Fruit fly (Drosophila melanogaster) whole organism, embryonic: Measurements from ENCODE around the gene CG33679.

Experiments used
- Bteb2 ChIP-seq: fragments of 200-800 bp; sonication (Bioruptor generic); optimal IDR thresholded peaks from 2 replicates; lab custom pipeline; 2016; ENCODE audit warnings: missing biosample characterization, missing genetic modification characterization
- CG10147 ChIP-seq: fragments of 200-800 bp; sonication (Bioruptor generic); optimal IDR thresholded peaks from 2 replicates; lab custom pipeline; 2019; ENCODE audit warnings: missing biosample characterization, mild to moderate bottlenecking, missing genetic modification characterization, moderate library complexity
- CG12071 ChIP-seq: fragments of 200-800 bp; sonication (Bioruptor generic); optimal IDR thresholded peaks from 3 replicates; lab custom pipeline; 2018; ENCODE audit warnings: missing biosample characterization, mild to moderate bottlenecking, missing genetic modification characterization
- CG12104 ChIP-seq: fragments of 200-800 bp; sonication (Bioruptor generic); optimal IDR thresholded peaks from 3 replicates; lab custom pipeline; 2016; ENCODE audit warnings: missing biosample characterization, missing genetic modification characterization
- CG12155 ChIP-seq: fragments of 200-800 bp; sonication (Bioruptor generic); optimal IDR thresholded peaks from 3 replicates; lab custom pipeline; 2016; ENCODE audit warnings: missing biosample characterization, missing genetic modification characterization
- CG13775 ChIP-seq: fragments of 200-800 bp; sonication (Bioruptor generic); optimal IDR thresholded peaks from 3 replicates; lab custom pipeline; 2017; ENCODE audit warnings: missing biosample characterization, mild to moderate bottlenecking, missing genetic modification characterization
- CG18011 ChIP-seq: fragments of 200-800 bp; sonication (Bioruptor generic); optimal IDR thresholded peaks from 2 replicates; lab custom pipeline; 2017; ENCODE audit warnings: missing biosample characterization, missing genetic modification characterization, mild to moderate bottlenecking, moderate library complexity, missing genotype
- CG18262 ChIP-seq: fragments of 200-800 bp; optimal IDR thresholded peaks from 3 replicates; lab custom pipeline; 2019; ENCODE audit warnings: missing biosample characterization, mild to moderate bottlenecking, missing genetic modification characterization, moderate library complexity
- CG32772 ChIP-seq: fragments of 200-800 bp; sonication (Bioruptor generic); IDR thresholded peaks from 2 replicates; pipeline ENCODE4 v1.3.6; 2022; ENCODE audit warnings: missing biosample characterization, missing genetic modification characterization
- CG33557 ChIP-seq: fragments of 200-800 bp; sonication (Bioruptor generic); optimal IDR thresholded peaks from 2 replicates; lab custom pipeline; 2019; ENCODE audit warnings: missing biosample characterization, mild to moderate bottlenecking, missing genetic modification characterization, moderate library complexity
- CG34224 ChIP-seq: fragments of 200-800 bp; sonication (Bioruptor generic); IDR thresholded peaks from 3 replicates; pipeline ENCODE4 v1.3.6; 2022; ENCODE audit warnings: missing biosample characterization, missing genetic modification characterization; ENCODE audit not compliant: partially characterized antibody
- CG4328 ChIP-seq: fragments of 200-800 bp; sonication (Bioruptor generic); optimal IDR thresholded peaks from 3 replicates; lab custom pipeline; 2017; ENCODE audit warnings: missing biosample characterization, missing genetic modification reagents, missing genetic modification characterization
- CG5953 ChIP-seq: fragments of 200-800 bp; sonication (Bioruptor generic); IDR thresholded peaks from 2 replicates; pipeline ENCODE4 v1.3.6; 2022; ENCODE audit warnings: missing biosample characterization, missing genetic modification characterization
- CG6175 ChIP-seq: fragments of 200-800 bp; sonication (Bioruptor generic); IDR thresholded peaks from 3 replicates; pipeline ENCODE4 v1.3.6; 2022; ENCODE audit warnings: missing biosample characterization, missing genetic modification characterization
- CG6254 ChIP-seq: fragments of 200-800 bp; sonication (Bioruptor generic); optimal IDR thresholded peaks from 3 replicates; lab custom pipeline; 2017; ENCODE audit warnings: mild to moderate bottlenecking, missing biosample characterization, missing genetic modification reagents, missing genetic modification characterization
- CG6272 ChIP-seq: fragments of 200-800 bp; sonication (Bioruptor generic); IDR thresholded peaks from 2 replicates; pipeline ENCODE4 v1.3.6; 2022; ENCODE audit warnings: missing biosample characterization, missing genetic modification characterization
- CG7271 ChIP-seq: fragments of 200-800 bp; sonication (Bioruptor generic); optimal IDR thresholded peaks from 2 replicates; lab custom pipeline; 2018; ENCODE audit warnings: missing biosample characterization, mild to moderate bottlenecking, missing genetic modification characterization, moderate library complexity
- CG7556 ChIP-seq: fragments of 200-800 bp; sonication (Bioruptor generic); optimal IDR thresholded peaks from 2 replicates; lab custom pipeline; 2017; ENCODE audit warnings: missing biosample characterization, mild to moderate bottlenecking, missing genetic modification characterization
- CG9876 ChIP-seq: fragments of 200-800 bp; sonication (Bioruptor generic); optimal IDR thresholded peaks from 2 replicates; lab custom pipeline; 2016; ENCODE audit warnings: missing biosample characterization, missing genetic modification characterization
- D19B ChIP-seq: fragments of 200-800 bp; sonication (Bioruptor generic); optimal IDR thresholded peaks from 2 replicates; lab custom pipeline; 2017; ENCODE audit warnings: missing biosample characterization, mild to moderate bottlenecking, missing genetic modification characterization
- Doc2 ChIP-seq: fragments of 200-800 bp; sonication (Bioruptor generic); IDR thresholded peaks from 2 replicates; pipeline ENCODE4 v1.3.6; 2022; ENCODE audit warnings: missing biosample characterization, missing genetic modification characterization
- H15 ChIP-seq: fragments of 200-800 bp; sonication (Bioruptor generic); IDR thresholded peaks from 3 replicates; pipeline ENCODE4 v1.3.6; 2022; ENCODE audit warnings: missing biosample characterization, missing genetic modification characterization
- TFAM ChIP-seq: fragments of 200-800 bp; sonication (Bioruptor generic); optimal IDR thresholded peaks from 2 replicates; lab custom pipeline; 2017; ENCODE audit warnings: missing biosample characterization, missing genetic modification characterization, inconsistent platforms
- Taf1 ChIP-seq: fragments of 200-800 bp; sonication (Bioruptor generic); IDR thresholded peaks from 2 replicates; pipeline ENCODE4 v1.3.6; 2022; ENCODE audit warnings: missing biosample characterization, missing genetic modification characterization
- Trl ChIP-seq, 3 experiments: fragments of >200 bp in 2 of 3; fragments of 200-800 bp in 1 of 3; sonication (Bioruptor generic) in 1 of 3; optimal IDR thresholded peaks; 2 replicates in 1 of 3; 3 replicates in 2 of 3; lab custom pipeline; 2016 to 2017; ENCODE audit warnings: missing biosample characterization in 1 of 3, missing genetic modification characterization in 1 of 3
- Vsx1 ChIP-seq: fragments of 200-800 bp; sonication (Bioruptor generic); optimal IDR thresholded peaks from 2 replicates; lab custom pipeline; 2017; ENCODE audit warnings: missing biosample characterization, mild to moderate bottlenecking, missing genetic modification characterization, missing genetic modification reagents
- amos ChIP-seq: fragments of 200-800 bp; sonication (Bioruptor generic); IDR thresholded peaks from 2 replicates; pipeline ENCODE4 v1.3.6; 2022; ENCODE audit warnings: missing biosample characterization, missing genetic modification characterization; ENCODE audit not compliant: partially characterized antibody
- ase ChIP-seq: fragments of 200-800 bp; sonication (Bioruptor generic); IDR thresholded peaks from 3 replicates; pipeline ENCODE4 v1.3.6; 2022; ENCODE audit warnings: missing biosample characterization, missing genetic modification characterization
- az2 ChIP-seq: fragments of 200-800 bp; sonication (Bioruptor generic); optimal IDR thresholded peaks from 3 replicates; lab custom pipeline; 2016; ENCODE audit warnings: missing biosample characterization, missing genetic modification characterization
- bcd ChIP-seq: fragments of 200-800 bp; sonication (Bioruptor generic); optimal IDR thresholded peaks from 2 replicates; lab custom pipeline; 2017; ENCODE audit warnings: missing biosample characterization, mild to moderate bottlenecking, missing genetic modification characterization
- br ChIP-seq: fragments of >200 bp; optimal IDR thresholded peaks from 2 replicates; lab custom pipeline; 2017
- cas ChIP-seq: fragments of 200-800 bp; sonication (Bioruptor generic); IDR thresholded peaks from 2 replicates; pipeline ENCODE4 v1.3.6; 2022; ENCODE audit warnings: missing biosample characterization, missing genetic modification characterization
- ci ChIP-seq: fragments of 200-800 bp; sonication (Bioruptor generic); IDR thresholded peaks from 3 replicates; pipeline ENCODE4 v1.3.6; 2022; ENCODE audit warnings: missing biosample characterization, missing genetic modification characterization
- dati ChIP-seq: fragments of 200-800 bp; sonication (Bioruptor generic); IDR thresholded peaks from 2 replicates; pipeline ENCODE4 v1.3.6; 2022; ENCODE audit warnings: missing biosample characterization, missing genetic modification characterization
- disco-r ChIP-seq: fragments of 200-800 bp; sonication (Bioruptor generic); optimal IDR thresholded peaks from 2 replicates; lab custom pipeline; 2016; ENCODE audit warnings: missing biosample characterization, missing genetic modification characterization
- dpn ChIP-seq, 2 experiments: fragments of 200-800 bp; sonication (Bioruptor generic); optimal IDR thresholded peaks; 3 replicates each; lab custom pipeline; 2016; ENCODE audit warnings: missing biosample characterization in 2 of 2, missing genetic modification characterization in 2 of 2
- fd3F ChIP-seq: fragments of 200-800 bp; sonication (Bioruptor generic); optimal IDR thresholded peaks from 2 replicates; lab custom pipeline; 2018; ENCODE audit warnings: missing biosample characterization, mild to moderate bottlenecking, missing genetic modification characterization, moderate library complexity
- gem ChIP-seq: fragments of 200-800 bp; sonication (Bioruptor generic); optimal IDR thresholded peaks from 2 replicates; lab custom pipeline; 2019; ENCODE audit warnings: missing biosample characterization, mild to moderate bottlenecking, missing genetic modification characterization, moderate library complexity
- grau ChIP-seq: fragments of 200-800 bp; optimal IDR thresholded peaks from 3 replicates; lab custom pipeline; 2019; ENCODE audit warnings: missing biosample characterization, mild to moderate bottlenecking, missing genetic modification characterization, moderate library complexity
- klu ChIP-seq: fragments of 200-800 bp; sonication (Bioruptor generic); IDR thresholded peaks from 2 replicates; pipeline ENCODE4 v1.3.6; 2022; ENCODE audit warnings: missing biosample characterization, missing genetic modification characterization
- lab ChIP-seq: fragments of 200-800 bp; sonication (Bioruptor generic); optimal IDR thresholded peaks from 3 replicates; lab custom pipeline; 2017; ENCODE audit warnings: missing biosample characterization, missing genetic modification characterization, mild to moderate bottlenecking, moderate library complexity, missing genetic modification reagents
- ranshi ChIP-seq: fragments of 200-800 bp; sonication (Bioruptor generic); IDR thresholded peaks from 2 replicates; pipeline ENCODE4 v1.3.6; 2022; ENCODE audit warnings: missing biosample characterization, missing genetic modification characterization
- rib ChIP-seq: fragments of 200-800 bp; sonication (Bioruptor generic); IDR thresholded peaks from 2 replicates; pipeline ENCODE4 v1.3.6; 2022; ENCODE audit warnings: missing biosample characterization, missing genetic modification characterization
- ro ChIP-seq: fragments of 200-800 bp; sonication (Bioruptor generic); IDR thresholded peaks from 2 replicates; pipeline ENCODE4 v1.3.6; 2022; ENCODE audit warnings: missing biosample characterization, missing genetic modification characterization
- scrt ChIP-seq: fragments of 200-800 bp; sonication (Bioruptor generic); optimal IDR thresholded peaks from 2 replicates; lab custom pipeline; 2018; ENCODE audit warnings: missing biosample characterization, mild to moderate bottlenecking, missing genetic modification characterization, moderate library complexity
- sens ChIP-seq: fragments of 200-800 bp; sonication (Bioruptor generic); peaks from one replicate; lab custom pipeline; 2016; ENCODE audit warnings: missing biosample characterization, missing genetic modification characterization
- stwl ChIP-seq: fragments of 200-800 bp; sonication (Bioruptor generic); optimal IDR thresholded peaks from 3 replicates; lab custom pipeline; 2018; ENCODE audit warnings: missing biosample characterization, mild to moderate bottlenecking, missing genetic modification characterization, moderate library complexity
- trem ChIP-seq: fragments of 200-800 bp; optimal IDR thresholded peaks from 3 replicates; lab custom pipeline; 2019; ENCODE audit warnings: missing biosample characterization, mild to moderate bottlenecking, missing genetic modification characterization, moderate library complexity
- vnd ChIP-seq: fragments of 200-800 bp; sonication (Bioruptor generic); IDR thresholded peaks from 3 replicates; pipeline ENCODE4 v1.3.6; 2022; ENCODE audit warnings: missing biosample characterization, missing genetic modification characterization; ENCODE audit not compliant: partially characterized antibody

Gene CG33679

DNA sequence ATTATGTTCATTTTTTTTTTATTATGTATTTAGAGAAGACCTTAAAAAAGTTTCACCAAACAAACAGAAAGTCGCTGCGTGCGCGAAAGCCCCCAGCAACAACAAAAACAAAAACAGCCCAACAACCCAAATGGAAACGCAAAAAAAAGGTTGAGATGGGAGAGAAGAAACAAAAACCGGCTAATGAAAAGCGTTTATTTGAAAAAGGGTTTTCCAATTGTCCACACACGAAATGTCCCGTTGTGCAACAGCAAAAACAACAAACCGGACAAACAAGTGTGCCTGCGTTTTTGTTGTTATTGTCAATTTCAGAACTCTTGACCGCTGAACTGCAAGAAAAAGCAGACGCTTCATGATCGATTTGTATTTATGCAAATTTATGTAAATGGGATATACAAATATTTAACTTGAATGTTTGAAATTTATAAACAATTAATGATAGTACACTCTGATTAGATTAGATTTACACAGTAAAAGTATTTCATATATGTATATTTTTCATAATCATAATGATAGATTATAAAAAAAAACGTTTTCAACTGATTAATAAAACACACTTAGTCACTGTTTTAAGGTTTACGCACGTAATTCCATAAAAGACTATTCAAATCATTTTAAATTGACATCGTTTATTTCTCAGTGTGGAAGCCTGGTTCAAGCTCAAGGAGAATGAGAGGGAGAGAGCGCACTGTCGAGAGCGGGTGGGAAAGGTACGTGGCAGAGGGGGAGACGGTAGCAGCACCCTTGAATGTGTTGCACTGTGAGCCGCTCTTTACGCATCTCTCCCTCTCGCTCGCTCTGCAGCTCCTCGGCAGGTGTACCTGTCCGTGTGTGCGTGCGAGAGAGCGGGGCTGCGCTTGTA, 1.5 kb upstream of the CG33679 start (continued):
- TF ChIP-seq D19B (GFP tag; lab: Kevin White, UChicago): peak; percentile 18
- TF ChIP-seq fd3F (GFP tag; lab: Kevin White, UChicago): peak; percentile 31
- peak; percentile 88 for TF ChIP-seq gem (tag; lab: Kevin White, UChicago)
- TF ChIP-seq cas (GFP tag; lab: Robert Waterston, UW): no peak
- peak; percentile 44 for TF ChIP-seq CG7271 (tag; lab: Kevin White, UChicago)
- TF ChIP-seq dati (GFP tag; lab: Robert Waterston, UW): no peak
- peak; percentile 31 for TF ChIP-seq scrt (GFP tag; lab: Kevin White, UChicago)
- no peak for TF ChIP-seq Doc2
- peak; percentile 94 for TF ChIP-seq sens
- TF ChIP-seq disco-r (GFP tag; lab: Kevin White, UChicago): no peak
- peak; percentile 63 for TF ChIP-seq CG32772 (GFP tag; lab: Robert Waterston, UW)
- no peak for TF ChIP-seq CG9876 (GFP tag; lab: Kevin White, UChicago)
- TF ChIP-seq ci (GFP tag; lab: Robert Waterston, UW): peak; percentile 83
- 0 out of 3 replicates have a peak, but pooled peaks have one; percentile 21 for TF ChIP-seq CG6175
- peak; percentile 64 for TF ChIP-seq CG33557 (GFP tag; lab: Kevin White, UChicago)
- no peak for TF ChIP-seq Taf1
- no peak for TF ChIP-seq vnd
- TF ChIP-seq CG12071 (GFP tag; lab: Kevin White, UChicago): peak; percentile 11
- peak; percentile 40 for TF ChIP-seq CG5953 (GFP tag; lab: Robert Waterston, UW)
- TF ChIP-seq CG4328: peak; percentile 55
- peak; percentile 79 for TF ChIP-seq bcd (GFP tag; lab: Kevin White, UChicago)
- peak; percentile 89 for TF ChIP-seq CG7556 (GFP tag; lab: Kevin White, UChicago)
- peak; percentile 75 for TF ChIP-seq CG13775 (GFP tag; lab: Kevin White, UChicago)
- peak; percentile 52 for TF ChIP-seq CG10147 (GFP tag; lab: Kevin White, UChicago)
- peak; percentile 11 for TF ChIP-seq TFAM (GFP tag; lab: Kevin White, UChicago)
- TF ChIP-seq Trl (optimal IDR thresholded peaks at IDR 0.05; lab: Kevin White, UChicago): peak; percentile 66 to 94
- peak; percentile 20 for TF ChIP-seq Trl (GFP tag; optimal IDR thresholded peaks at IDR 0.05; lab: Kevin White, UChicago)
- peak; percentile 75 for TF ChIP-seq CG12104 (GFP tag; lab: Kevin White, UChicago)
- TF ChIP-seq stwl (tag; lab: Kevin White, UChicago): peak; percentile 15
- no peak for TF ChIP-seq CG18011
- TF ChIP-seq CG34224 (GFP tag; lab: Robert Waterston, UW): no peak
- no peak for TF ChIP-seq rib
- peak; percentile 75 for TF ChIP-seq az2
- peak; percentile 72 for TF ChIP-seq lab (GFP tag; lab: Kevin White, UChicago)
- TF ChIP-seq amos (GFP tag; lab: Robert Waterston, UW): no peak
- TF ChIP-seq br (lab: Kevin White, UChicago): no peak
- TF ChIP-seq H15 (GFP tag; lab: Robert Waterston, UW): peak; percentile 63; the same call in 2 of the 3 replicates
- TF ChIP-seq ranshi (GFP tag; lab: Robert Waterston, UW): peak; percentile 75
- TF ChIP-seq Bteb2: no peak
- peak; percentile 41 for TF ChIP-seq CG12155
- no peak for TF ChIP-seq CG6272 (GFP tag; lab: Robert Waterston, UW)
- peak; percentile 68 for TF ChIP-seq grau (tag; lab: Kevin White, UChicago)
- peak; percentile 64 for TF ChIP-seq CG6254 (GFP tag; lab: Kevin White, UChicago)
- peak; percentile 77; the same call in 1 of the 3 replicates for TF ChIP-seq ase (GFP tag; lab: Robert Waterston, UW)
- no peak; the same call in 1 of the 2 replicates for TF ChIP-seq ro (GFP tag; lab: Robert Waterston, UW)
- TF ChIP-seq trem: peak; percentile 57
- TF ChIP-seq CG18262 (tag; lab: Kevin White, UChicago): peak; percentile 92
- peak; percentile 24 for TF ChIP-seq Vsx1
- TF ChIP-seq klu (GFP tag; lab: Robert Waterston, UW): peak; percentile 64; the same call in 1 of the 2 replicates
- TF ChIP-seq dpn (GFP tag; optimal IDR thresholded peaks at IDR 0.05; lab: Kevin White, UChicago): peak; percentile 47 to 74
